Fruit fly (Drosophila melanogaster) whole organism: ENCODE results near the gene Bap111.

Source experiments
- EcR ChIP-seq, 2 experiments: fragments of >200 bp; optimal IDR thresholded peaks; 2 replicates each; lab custom pipeline; 2017; ENCODE audit warnings: missing biosample characterization in 2 of 2, missing genetic modification characterization in 2 of 2, missing genetic modification reagents in 2 of 2
- psq ChIP-seq: fragments of >200 bp; optimal IDR thresholded peaks from 2 replicates; lab custom pipeline; 2017
- usp ChIP-seq: fragments of >200 bp; optimal IDR thresholded peaks from 2 replicates; lab custom pipeline; 2017; ENCODE audit warnings: missing biosample characterization, missing genetic modification characterization, mixed read lengths

dm6 chrX:9201080-9201479, 52.0 kb downstream of the Bap111 start:
- TF ChIP-seq usp (no peak), psq (lab: Kevin White, UChicago) (no peak), EcR (GFP tag; optimal IDR thresholded peaks at IDR 0.05; lab: Kevin White, UChicago) (no peak)
